Worm (Caenorhabditis elegans) whole organism, young adult: Measurements from ENCODE around the gene C24H11.1.

Experiments used
- B0035.1 ChIP-seq: sonication (generic microtip); optimal IDR thresholded peaks from 2 replicates; lab custom pipeline; 2016; ENCODE audit warnings: missing genetic modification characterization, mild to moderate bottlenecking, missing compliant biosample characterization, missing genotype, missing genetic modification reagents
- B0336.3 ChIP-seq: fragments of 200-800 bp; sonication (Bioruptor generic); IDR thresholded peaks from 2 replicates; pipeline ENCODE4 v1.3.6; 2022; ENCODE audit warnings: missing genetic modification characterization, missing compliant biosample characterization
- D2030.7 ChIP-seq: fragments of 200-800 bp; sonication (Bioruptor generic); IDR thresholded peaks from 2 replicates; pipeline ENCODE4 v1.3.6; 2022; ENCODE audit warnings: missing genetic modification reagents, missing genetic modification characterization, missing compliant biosample characterization
- F10E7.11 ChIP-seq: sonication (generic microtip); optimal IDR thresholded peaks from 2 replicates; lab custom pipeline; 2017; ENCODE audit warnings: mild to moderate bottlenecking, missing genetic modification characterization, moderate library complexity, missing compliant biosample characterization
- F22D6.2 ChIP-seq: sonication (generic microtip); optimal IDR thresholded peaks from 2 replicates; lab custom pipeline; 2016; ENCODE audit warnings: mild to moderate bottlenecking, missing genetic modification characterization, missing compliant biosample characterization
- F33H1.4 ChIP-seq: fragments of 200-800 bp; sonication (Bioruptor generic); IDR thresholded peaks from 2 replicates; pipeline ENCODE4 v1.3.6; 2022; ENCODE audit warnings: missing genetic modification reagents, missing genetic modification characterization, missing compliant biosample characterization
- K11D2.4 ChIP-seq: fragments of 200-800 bp; sonication (Bioruptor generic); IDR thresholded peaks from 2 replicates; pipeline ENCODE4 v1.3.6; 2022; ENCODE audit warnings: missing genetic modification reagents, missing genetic modification characterization, missing compliant biosample characterization
- K12H6.12 ChIP-seq: fragments of 200-800 bp; sonication (Bioruptor generic); optimal IDR thresholded peaks from 2 replicates; lab custom pipeline; 2018; ENCODE audit warnings: mild to moderate bottlenecking, missing genetic modification characterization, missing compliant biosample characterization
- Y95B8A.8 ChIP-seq: fragments of 200-800 bp; sonication (Bioruptor generic); IDR thresholded peaks from 2 replicates; pipeline ENCODE4 v1.3.6; 2022; ENCODE audit warnings: missing genetic modification reagents, missing genetic modification characterization, missing compliant biosample characterization
- atf-7 ChIP-seq: sonication (generic microtip); optimal IDR thresholded peaks from 2 replicates; lab custom pipeline; 2017; ENCODE audit warnings: mild to moderate bottlenecking, missing genetic modification characterization, missing compliant biosample characterization
- attf-5 ChIP-seq: fragments of 200-800 bp; sonication (Bioruptor generic); optimal IDR thresholded peaks from 2 replicates; lab custom pipeline; 2018; ENCODE audit warnings: mild to moderate bottlenecking, missing genetic modification characterization, missing compliant biosample characterization
- bed-2 ChIP-seq: fragments of 200-800 bp; sonication (Bioruptor generic); IDR thresholded peaks from 2 replicates; pipeline ENCODE4 v1.3.6; 2022; ENCODE audit warnings: missing genetic modification reagents, missing genetic modification characterization, missing compliant biosample characterization
- cebp-1 ChIP-seq, 2 experiments: fragments of 200-800 bp in 1 of 2; sonication (Bioruptor generic) in 1 of 2; sonication (generic microtip) in 1 of 2; IDR thresholded peaks in 1 of 2; optimal IDR thresholded peaks in 1 of 2; 2 replicates each; pipeline versions ENCODE4 v1.3.6 to Lab custom; 2017 to 2022; ENCODE audit warnings: missing compliant biosample characterization in 2 of 2, missing genetic modification characterization in 2 of 2, mild to moderate bottlenecking in 1 of 2, missing genetic modification reagents in 1 of 2, moderate library complexity in 1 of 2
- ceh-100 ChIP-seq: fragments of 200-800 bp; sonication (Bioruptor generic); IDR thresholded peaks from 2 replicates; pipeline ENCODE4 v1.3.6; 2022; ENCODE audit warnings: missing genetic modification reagents, missing genetic modification characterization, missing compliant biosample characterization
- ceh-27 ChIP-seq: fragments of 200-800 bp; sonication (Bioruptor generic); optimal IDR thresholded peaks from 2 replicates; lab custom pipeline; 2018; ENCODE audit warnings: mild to moderate bottlenecking, missing genetic modification characterization, moderate library complexity, missing compliant biosample characterization
- dpl-1 ChIP-seq: fragments of 150-350 bp; optimal IDR thresholded peaks from 2 replicates; lab custom pipeline; 2014; ENCODE audit warnings: missing biosample characterization, missing genetic modification reagents, missing genetic modification characterization
- efl-1 ChIP-seq: fragments of 150-350 bp; optimal IDR thresholded peaks from 2 replicates; lab custom pipeline; 2014; ENCODE audit warnings: missing biosample characterization, missing genetic modification reagents, missing genetic modification characterization
- egl-44 ChIP-seq: fragments of 200-800 bp; sonication (Bioruptor generic); IDR thresholded peaks from 2 replicates; pipeline ENCODE4 v1.3.6; 2022; ENCODE audit warnings: missing genetic modification reagents, missing genetic modification characterization, missing compliant biosample characterization
- ekl-4 ChIP-seq: fragments of 200-800 bp; sonication (Bioruptor generic); IDR thresholded peaks from 2 replicates; pipeline ENCODE4 v1.3.6; 2022; ENCODE audit warnings: missing genetic modification reagents, missing genetic modification characterization, missing compliant biosample characterization
- him-1 ChIP-seq: sonication (generic microtip); optimal IDR thresholded peaks from 2 replicates; lab custom pipeline; 2016; ENCODE audit warnings: missing genotype, missing genetic modification reagents, missing genetic modification characterization, missing compliant biosample characterization
- hmg-20 ChIP-seq: fragments of 200-800 bp; sonication (Bioruptor generic); IDR thresholded peaks from 2 replicates; pipeline ENCODE4 v1.3.6; 2022; ENCODE audit warnings: missing genetic modification reagents, missing genetic modification characterization, missing compliant biosample characterization
- let-607 ChIP-seq, 2 experiments: fragments of 200-800 bp in 1 of 2; sonication (Bioruptor generic) in 1 of 2; sonication (generic microtip) in 1 of 2; optimal IDR thresholded peaks; 2 replicates each; lab custom pipeline; 2016 to 2018; ENCODE audit warnings: mild to moderate bottlenecking in 2 of 2, missing compliant biosample characterization in 2 of 2, missing genetic modification characterization in 2 of 2, moderate library complexity in 2 of 2, missing genotype in 1 of 2
- lin-35 ChIP-seq, 3 experiments: fragments of 150-350 bp in 2 of 3; sonication (generic microtip) in 1 of 3; optimal IDR thresholded peaks; 2 replicates each; lab custom pipeline; 2014 to 2018; ENCODE audit warnings: missing biosample characterization in 3 of 3, missing genetic modification characterization in 3 of 3, missing genetic modification reagents in 3 of 3
- lin-40 ChIP-seq: sonication (generic microtip); optimal IDR thresholded peaks from 2 replicates; lab custom pipeline; 2016; ENCODE audit warnings: missing genetic modification characterization, mild to moderate bottlenecking, missing compliant biosample characterization, missing genotype, missing genetic modification reagents
- lin-54 ChIP-seq: fragments of 200-800 bp; sonication (Bioruptor generic); optimal IDR thresholded peaks from 2 replicates; lab custom pipeline; 2018; ENCODE audit warnings: mild to moderate bottlenecking, missing genetic modification characterization, missing compliant biosample characterization
- lir-1 ChIP-seq: fragments of 200-800 bp; sonication (Bioruptor generic); conservative IDR thresholded peaks from 2 replicates; pipeline ENCODE4 v1.3.6; 2022; ENCODE audit warnings: missing genetic modification reagents, missing genetic modification characterization, missing compliant biosample characterization
- lsl-1 ChIP-seq: fragments of 200-800 bp; sonication (Bioruptor generic); optimal IDR thresholded peaks from 2 replicates; lab custom pipeline; 2018; ENCODE audit warnings: mild to moderate bottlenecking, missing genetic modification characterization, moderate library complexity, missing compliant biosample characterization
- madf-10 ChIP-seq: sonication (generic microtip); optimal IDR thresholded peaks from 2 replicates; lab custom pipeline; 2016; ENCODE audit warnings: mild to moderate bottlenecking, missing genetic modification characterization, missing compliant biosample characterization
- madf-3 ChIP-seq: fragments of 200-800 bp; sonication (Bioruptor generic); IDR thresholded peaks from 2 replicates; pipeline ENCODE4 v1.3.6; 2022; ENCODE audit warnings: missing genetic modification reagents, missing genetic modification characterization, missing compliant biosample characterization
- madf-6 ChIP-seq: fragments of 200-800 bp; sonication (Bioruptor generic); IDR thresholded peaks from 2 replicates; pipeline ENCODE4 v1.3.6; 2022; ENCODE audit warnings: missing genetic modification reagents, missing genetic modification characterization, missing compliant biosample characterization
- mcd-1 ChIP-seq: fragments of 200-800 bp; sonication (Bioruptor generic); IDR thresholded peaks from 2 replicates; pipeline ENCODE4 v1.3.6; 2022; ENCODE audit warnings: missing genetic modification reagents, missing genetic modification characterization, missing compliant biosample characterization
- nfyb-1 ChIP-seq: fragments of 200-800 bp; sonication (Bioruptor generic); IDR thresholded peaks from 2 replicates; pipeline ENCODE4 v1.3.6; 2022; ENCODE audit warnings: missing genetic modification reagents, missing genetic modification characterization, missing compliant biosample characterization
- rcor-1 ChIP-seq: fragments of 200-800 bp; sonication (Bioruptor generic); IDR thresholded peaks from 2 replicates; pipeline ENCODE4 v1.3.6; 2022; ENCODE audit warnings: missing genetic modification reagents, missing genetic modification characterization, missing compliant biosample characterization
- rec-8 ChIP-seq, 2 experiments: sonication (generic microtip); optimal IDR thresholded peaks; 2 replicates each; lab custom pipeline; 2016; ENCODE audit warnings: mild to moderate bottlenecking in 2 of 2, missing genetic modification characterization in 2 of 2, missing genetic modification reagents in 2 of 2, missing genotype in 2 of 2, missing biosample characterization in 1 of 2, missing compliant biosample characterization in 1 of 2, moderate library complexity in 1 of 2
- repo-1 ChIP-seq: sonication (generic microtip); optimal IDR thresholded peaks from 2 replicates; lab custom pipeline; 2017; ENCODE audit warnings: mild to moderate bottlenecking, missing genetic modification characterization, missing compliant biosample characterization
- sea-2 ChIP-seq: fragments of 200-800 bp; sonication (Bioruptor generic); IDR thresholded peaks from 2 replicates; pipeline ENCODE4 v1.3.6; 2022; ENCODE audit warnings: missing genetic modification characterization, missing compliant biosample characterization
- snpc-4 ChIP-seq, 5 experiments: fragments of 150-350 bp in 1 of 5; sonication (generic microtip) in 4 of 5; optimal IDR thresholded peaks; 2 replicates each; lab custom pipeline; 2014 to 2018; ENCODE audit warnings: missing genetic modification characterization in 5 of 5, missing biosample characterization in 3 of 5, antibody characterized with exemption in 2 of 5, mild to moderate bottlenecking in 2 of 5, missing compliant biosample characterization in 2 of 5, missing genotype in 2 of 5, moderate library complexity in 2 of 5, missing genetic modification reagents in 1 of 5
- sptf-2 ChIP-seq: fragments of 200-800 bp; sonication (Bioruptor generic); optimal IDR thresholded peaks from 2 replicates; lab custom pipeline; 2018; ENCODE audit warnings: mild to moderate bottlenecking, missing genetic modification characterization, missing compliant biosample characterization
- unc-130 ChIP-seq: sonication (generic microtip); optimal IDR thresholded peaks from 2 replicates; lab custom pipeline; 2016; ENCODE audit warnings: missing genetic modification reagents, missing genetic modification characterization, missing compliant biosample characterization
- xnd-1 ChIP-seq: sonication (generic microtip); optimal IDR thresholded peaks from 2 replicates; lab custom pipeline; 2016; ENCODE audit warnings: missing genotype, missing genetic modification reagents, missing genetic modification characterization, missing compliant biosample characterization

The C24H11.1 gene

DNA sequence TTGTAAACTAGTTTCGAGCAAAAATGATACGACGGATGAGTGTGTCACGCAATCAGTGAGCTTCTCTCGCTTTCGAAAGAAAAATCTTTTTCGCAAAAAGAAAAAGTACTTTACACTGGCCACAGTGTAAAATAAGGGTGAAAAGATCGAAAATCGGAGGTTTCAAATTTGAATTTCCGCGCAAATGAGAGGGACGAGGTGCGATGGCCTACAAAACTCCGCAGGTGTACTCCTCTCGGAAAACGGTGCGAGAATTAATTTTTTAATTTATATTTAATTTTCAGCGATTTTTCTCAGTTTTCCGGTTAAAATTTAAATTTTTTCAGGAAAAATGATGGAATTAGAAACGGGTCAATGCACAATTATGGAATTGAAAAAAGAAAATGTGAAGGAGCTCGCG, 40.8 kb upstream of the C24H11.1 start, which contains the start of gene mrt-2:
mrt-2 (plus strand) TSS at position 49 of the 400 bp plus-strand sequence.
- TF ChIP-seq repo-1 (tag; lab: Kevin White, UChicago) (no peak), ceh-100 (GFP tag; lab: Robert Waterston, UW) (peak; percentile 57; the same call in 1 of the 2 replicates), ekl-4 (GFP tag; lab: Robert Waterston, UW) (no peak), nfyb-1 (peak; percentile 42; the same call in 1 of the 2 replicates), K11D2.4 (GFP tag; lab: Robert Waterston, UW) (no peak), unc-130 (GFP tag; lab: Kevin White, UChicago) (peak; percentile 73), F22D6.2 (peak; percentile 37), attf-5 (peak; percentile 16), B0336.3 (GFP tag; lab: Robert Waterston, UW) (peak; percentile 22; the same call in 1 of the 2 replicates), F33H1.4 (GFP tag; lab: Robert Waterston, UW) (peak; percentile 54), let-607 (tag; optimal IDR thresholded peaks at IDR 0.05; lab: Kevin White, UChicago) (peak in 1 of 2 experiments; percentile 46), F10E7.11 (tag; lab: Kevin White, UChicago) (no peak), lsl-1 (GFP tag; lab: Kevin White, UChicago) (peak; percentile 12), rcor-1 (peak; percentile 76), lin-35 (GFP tag; optimal IDR thresholded peaks at IDR 0.05; lab: Kevin White, UChicago) (peak in 2 of 3 experiments; percentile 35 to 86), lin-40 (tag; lab: Kevin White, UChicago) (peak; percentile 78), madf-3 (0 out of 2 replicates have a peak, but pooled peaks have one; percentile 39), madf-10 (tag; lab: Kevin White, UChicago) (peak; percentile 48), dpl-1 (GFP tag; lab: Kevin White, UChicago) (peak; percentile 55), lin-54 (GFP tag; lab: Kevin White, UChicago) (peak; percentile 91), sptf-2 (GFP tag; lab: Kevin White, UChicago) (no peak), D2030.7 (GFP tag; lab: Robert Waterston, UW) (peak; percentile 38), K12H6.12 (tag; lab: Kevin White, UChicago) (peak; percentile 42), snpc-4 (GFP tag; optimal IDR thresholded peaks at IDR 0.05; lab: Kevin White, UChicago) (no peak), snpc-4 (tag; optimal IDR thresholded peaks at IDR 0.05; lab: Kevin White, UChicago) (peak in 1 of 4 experiments; percentile 21), hmg-20 (GFP tag; lab: Robert Waterston, UW) (0 out of 2 replicates have a peak, but pooled peaks have one; percentile 41), Y95B8A.8 (GFP tag; lab: Robert Waterston, UW) (no peak), efl-1 (GFP tag; lab: Kevin White, UChicago) (peak; percentile 56), him-1 (tag; lab: Kevin White, UChicago) (peak; percentile 32), xnd-1 (tag; lab: Kevin White, UChicago) (no peak), bed-2 (GFP tag; lab: Robert Waterston, UW) (0 out of 2 replicates have a peak, but pooled peaks have one; percentile 46), B0035.1 (tag; lab: Kevin White, UChicago) (no peak), atf-7 (tag; lab: Kevin White, UChicago) (no peak), madf-6 (GFP tag; lab: Robert Waterston, UW) (peak; percentile 67), mcd-1 (GFP tag; lab: Robert Waterston, UW) (peak; percentile 80), rec-8 (tag; optimal IDR thresholded peaks at IDR 0.05; lab: Kevin White, UChicago) (peak in 1 of 2 experiments; percentile 18), sea-2 (GFP tag; lab: Robert Waterston, UW) (no peak), cebp-1 (GFP tag; IDR thresholded peaks at IDR 0.05; lab: Robert Waterston, UW) (no peak), cebp-1 (tag; optimal IDR thresholded peaks at IDR 0.05; lab: Kevin White, UChicago) (peak; percentile 52), egl-44 (GFP tag; lab: Robert Waterston, UW) (no peak), lir-1 (GFP tag; lab: Robert Waterston, UW) (peak; percentile 74), ceh-27 (peak; percentile 73)
- TF ChIP-seq, all 124 proteins: peak for 29
